Fruit fly (Drosophila melanogaster) whole organism, embryonic: Measurements from ENCODE around the gene pyd.

ENCODE experiments used
- Adf1 ChIP-seq: fragments of 200-800 bp; sonication (Bioruptor generic); IDR thresholded peaks from 2 replicates; pipeline ENCODE4 v1.3.6; 2022; ENCODE audit warnings: missing biosample characterization, missing genetic modification characterization
- Bteb2 ChIP-seq: fragments of 200-800 bp; sonication (Bioruptor generic); optimal IDR thresholded peaks from 2 replicates; lab custom pipeline; 2016; ENCODE audit warnings: missing biosample characterization, missing genetic modification characterization
- CG10321 ChIP-seq: fragments of 200-800 bp; sonication (Bioruptor generic); IDR thresholded peaks from 2 replicates; pipeline ENCODE4 v1.3.6; 2022; ENCODE audit warnings: missing biosample characterization, missing genetic modification characterization
- CG10959 ChIP-seq: fragments of 200-800 bp; sonication (Bioruptor generic); IDR thresholded peaks from 2 replicates; pipeline ENCODE4 v1.3.6; 2022; ENCODE audit warnings: missing biosample characterization, missing genetic modification characterization
- CG11456 ChIP-seq: fragments of 200-800 bp; sonication (Bioruptor generic); IDR thresholded peaks from 3 replicates; pipeline ENCODE4 v1.3.6; 2022; ENCODE audit warnings: missing biosample characterization, missing genetic modification characterization
- CG11723 ChIP-seq: fragments of 200-800 bp; sonication (Bioruptor generic); optimal IDR thresholded peaks from 2 replicates; lab custom pipeline; 2017; ENCODE audit warnings: missing biosample characterization, mild to moderate bottlenecking, missing genetic modification characterization
- CG12942 ChIP-seq: fragments of 200-800 bp; sonication (Bioruptor generic); optimal IDR thresholded peaks from 3 replicates; lab custom pipeline; 2016; ENCODE audit warnings: missing biosample characterization, missing genetic modification characterization
- CG1603 ChIP-seq: fragments of 200-800 bp; sonication (Bioruptor generic); optimal IDR thresholded peaks from 2 replicates; lab custom pipeline; 2019; ENCODE audit warnings: missing biosample characterization, mild to moderate bottlenecking, missing genetic modification characterization, moderate library complexity
- CG17385 ChIP-seq: fragments of 200-800 bp; sonication (Bioruptor generic); optimal IDR thresholded peaks from 3 replicates; lab custom pipeline; 2018; ENCODE audit warnings: missing biosample characterization, mild to moderate bottlenecking, missing genetic modification characterization
- CG18476 ChIP-seq: fragments of 200-800 bp; sonication (Bioruptor generic); optimal IDR thresholded peaks from 2 replicates; lab custom pipeline; 2016; ENCODE audit warnings: missing biosample characterization, mild to moderate bottlenecking, missing genetic modification characterization
- CG18619 ChIP-seq: fragments of 200-800 bp; sonication (Bioruptor generic); optimal IDR thresholded peaks from 3 replicates; lab custom pipeline; 2017; ENCODE audit warnings: missing biosample characterization, mild to moderate bottlenecking, missing genetic modification characterization
- CG30403 ChIP-seq: fragments of 200-800 bp; sonication (Bioruptor generic); optimal IDR thresholded peaks from 3 replicates; lab custom pipeline; 2016; ENCODE audit warnings: missing biosample characterization, missing genetic modification characterization
- CG34422 ChIP-seq: fragments of 200-800 bp; sonication (Bioruptor generic); IDR thresholded peaks from 3 replicates; pipeline ENCODE4 v1.3.6; 2022; ENCODE audit warnings: missing biosample characterization, missing genetic modification characterization
- CG7786 ChIP-seq: fragments of 200-800 bp; sonication (Bioruptor generic); optimal IDR thresholded peaks from 2 replicates; lab custom pipeline; 2016; ENCODE audit warnings: missing biosample characterization, missing genetic modification characterization
- CG8089 ChIP-seq: fragments of 200-800 bp; sonication (Bioruptor generic); optimal IDR thresholded peaks from 3 replicates; lab custom pipeline; 2016; ENCODE audit warnings: missing biosample characterization, missing genetic modification characterization
- Chrac-16 ChIP-seq: fragments of 200-800 bp; sonication (Bioruptor generic); optimal IDR thresholded peaks from 3 replicates; lab custom pipeline; 2016; ENCODE audit warnings: missing biosample characterization, missing genetic modification characterization
- CkIIα-i1 ChIP-seq: fragments of 200-800 bp; sonication (Bioruptor generic); IDR thresholded peaks from 2 replicates; pipeline ENCODE4 v1.3.6; 2022; ENCODE audit warnings: missing biosample characterization, missing genetic modification characterization
- CrebB ChIP-seq: fragments of 200-800 bp; sonication (Bioruptor generic); optimal IDR thresholded peaks from 3 replicates; lab custom pipeline; 2018; ENCODE audit warnings: missing biosample characterization, mild to moderate bottlenecking, missing genetic modification characterization
- Doc3 ChIP-seq: fragments of 200-800 bp; sonication (Bioruptor generic); IDR thresholded peaks from 3 replicates; pipeline ENCODE4 v1.3.6; 2022; ENCODE audit warnings: missing biosample characterization, missing genetic modification characterization; ENCODE audit not compliant: partially characterized antibody
- Gsc ChIP-seq: fragments of 200-800 bp; sonication (Bioruptor generic); IDR thresholded peaks from 2 replicates; pipeline ENCODE4 v1.3.6; 2022; ENCODE audit warnings: missing biosample characterization, missing genetic modification characterization
- H15 ChIP-seq: fragments of 200-800 bp; sonication (Bioruptor generic); IDR thresholded peaks from 3 replicates; pipeline ENCODE4 v1.3.6; 2022; ENCODE audit warnings: missing biosample characterization, missing genetic modification characterization
- HLH3B ChIP-seq: fragments of 200-800 bp; sonication (Bioruptor generic); IDR thresholded peaks from 2 replicates; pipeline ENCODE4 v1.3.6; 2022; ENCODE audit warnings: missing biosample characterization, missing genetic modification characterization
- Hsf ChIP-seq: fragments of 200-800 bp; sonication (Bioruptor generic); optimal IDR thresholded peaks from 3 replicates; lab custom pipeline; 2016; ENCODE audit warnings: missing biosample characterization, missing genetic modification characterization
- Lim3 ChIP-seq: fragments of 200-800 bp; sonication (Bioruptor generic); IDR thresholded peaks from 2 replicates; pipeline ENCODE4 v1.3.6; 2022; ENCODE audit warnings: missing biosample characterization, missing genetic modification characterization
- Lpt ChIP-seq: fragments of >200 bp; optimal IDR thresholded peaks from 2 replicates; lab custom pipeline; 2018; ENCODE audit warnings: missing biosample characterization, missing genetic modification characterization
- Pdp1 ChIP-seq, 2 experiments: fragments of 200-800 bp; sonication (Bioruptor generic); optimal IDR thresholded peaks; 3 replicates each; lab custom pipeline; 2016; ENCODE audit warnings: missing biosample characterization in 2 of 2, missing genetic modification characterization in 2 of 2, mild to moderate bottlenecking in 1 of 2, moderate library complexity in 1 of 2
- Six4 ChIP-seq: fragments of 200-800 bp; sonication (Bioruptor generic); optimal IDR thresholded peaks from 2 replicates; lab custom pipeline; 2016; ENCODE audit warnings: missing biosample characterization, missing genetic modification characterization
- Stat92E ChIP-seq, 3 experiments: fragments of >200 bp in 2 of 3; fragments of 200-800 bp in 1 of 3; sonication (Bioruptor generic) in 1 of 3; optimal IDR thresholded peaks; 2 replicates each; lab custom pipeline; 2017 to 2019; ENCODE audit warnings: missing biosample characterization in 3 of 3, missing genetic modification characterization in 3 of 3, mild to moderate bottlenecking in 1 of 3, moderate library complexity in 1 of 3
- al ChIP-seq: fragments of 200-800 bp; sonication (Bioruptor generic); IDR thresholded peaks from 2 replicates; pipeline ENCODE4 v1.3.6; 2022; ENCODE audit warnings: missing biosample characterization, missing genetic modification characterization
- bcd ChIP-seq: fragments of 200-800 bp; sonication (Bioruptor generic); optimal IDR thresholded peaks from 2 replicates; lab custom pipeline; 2017; ENCODE audit warnings: missing biosample characterization, mild to moderate bottlenecking, missing genetic modification characterization
- bowl ChIP-seq: fragments of 200-800 bp; sonication (Bioruptor generic); IDR thresholded peaks from 2 replicates; pipeline ENCODE4 v1.3.6; 2022; ENCODE audit warnings: missing biosample characterization, missing genetic modification characterization
- chn ChIP-seq: fragments of 200-800 bp; sonication (Bioruptor generic); optimal IDR thresholded peaks from 2 replicates; lab custom pipeline; 2016; ENCODE audit warnings: missing biosample characterization, missing genetic modification characterization
- ci ChIP-seq: fragments of 200-800 bp; sonication (Bioruptor generic); IDR thresholded peaks from 3 replicates; pipeline ENCODE4 v1.3.6; 2022; ENCODE audit warnings: missing biosample characterization, missing genetic modification characterization
- croc ChIP-seq: fragments of 200-800 bp; sonication (Bioruptor generic); conservative IDR thresholded peaks from 3 replicates; pipeline ENCODE4 v1.3.6; 2022; ENCODE audit warnings: missing biosample characterization, missing genetic modification characterization
- dmrt99B ChIP-seq: fragments of 200-800 bp; sonication (Bioruptor generic); optimal IDR thresholded peaks from 2 replicates; lab custom pipeline; 2018; ENCODE audit warnings: missing biosample characterization, mild to moderate bottlenecking, missing genetic modification characterization, moderate library complexity
- ems ChIP-seq: fragments of 200-800 bp; sonication (Bioruptor generic); optimal IDR thresholded peaks from 3 replicates; lab custom pipeline; 2016; ENCODE audit warnings: missing biosample characterization, missing genetic modification characterization
- en ChIP-seq: fragments of 200-800 bp; sonication (Bioruptor generic); optimal IDR thresholded peaks from 2 replicates; lab custom pipeline; 2016; ENCODE audit warnings: missing biosample characterization, missing genetic modification characterization
- eve ChIP-seq, 2 experiments: fragments of >200 bp; optimal IDR thresholded peaks; 2 replicates each; lab custom pipeline; 2017; ENCODE audit warnings: missing biosample characterization in 2 of 2, missing genetic modification characterization in 2 of 2
- eyg ChIP-seq: fragments of 200-800 bp; sonication (Bioruptor generic); optimal IDR thresholded peaks from 3 replicates; lab custom pipeline; 2016; ENCODE audit warnings: missing biosample characterization, missing genetic modification characterization
- lilli ChIP-seq: fragments of 200-800 bp; sonication (Bioruptor generic); optimal IDR thresholded peaks from 3 replicates; lab custom pipeline; 2016; ENCODE audit warnings: missing biosample characterization, missing genetic modification characterization
- lola ChIP-seq, 3 experiments: fragments of >200 bp in 2 of 3; fragments of 200-800 bp in 1 of 3; sonication (Bioruptor generic) in 1 of 3; optimal IDR thresholded peaks; 2 replicates each; lab custom pipeline; 2017 to 2019; ENCODE audit warnings: missing biosample characterization in 3 of 3, missing genetic modification characterization in 3 of 3, mild to moderate bottlenecking in 1 of 3, moderate library complexity in 1 of 3
- oc ChIP-seq: fragments of 200-800 bp; sonication (Bioruptor generic); optimal IDR thresholded peaks from 2 replicates; lab custom pipeline; 2018; ENCODE audit warnings: missing biosample characterization, mild to moderate bottlenecking, missing genetic modification characterization, moderate library complexity
- pb ChIP-seq: fragments of 200-800 bp; sonication (Bioruptor generic); optimal IDR thresholded peaks from 3 replicates; lab custom pipeline; 2016; ENCODE audit warnings: missing biosample characterization, missing genetic modification characterization
- pum ChIP-seq: fragments of 200-800 bp; sonication (Bioruptor generic); optimal IDR thresholded peaks from 2 replicates; lab custom pipeline; 2016; ENCODE audit warnings: missing biosample characterization, missing genetic modification characterization
- repo ChIP-seq: fragments of 200-800 bp; sonication (Bioruptor generic); optimal IDR thresholded peaks from 2 replicates; lab custom pipeline; 2016; ENCODE audit warnings: missing biosample characterization, missing genetic modification characterization
- sd ChIP-seq: fragments of 200-800 bp; sonication (Bioruptor generic); optimal IDR thresholded peaks from 3 replicates; lab custom pipeline; 2018; ENCODE audit warnings: missing biosample characterization, mild to moderate bottlenecking, missing genetic modification characterization, moderate library complexity
- ssp ChIP-seq: fragments of 200-800 bp; sonication (Bioruptor generic); IDR thresholded peaks from 2 replicates; pipeline ENCODE4 v1.3.6; 2022; ENCODE audit warnings: missing biosample characterization, missing genetic modification characterization
- tio ChIP-seq: fragments of 200-800 bp; sonication (Bioruptor generic); optimal IDR thresholded peaks from 2 replicates; lab custom pipeline; 2017; ENCODE audit warnings: missing biosample characterization, missing genetic modification characterization, inconsistent platforms
- trh ChIP-seq: fragments of 200-800 bp; sonication (Bioruptor generic); optimal IDR thresholded peaks from 2 replicates; lab custom pipeline; 2016; ENCODE audit warnings: missing biosample characterization, missing genetic modification characterization
- twi ChIP-seq: fragments of 200-800 bp; optimal IDR thresholded peaks from 2 replicates; lab custom pipeline; 2019; ENCODE audit warnings: missing biosample characterization, mild to moderate bottlenecking, missing genetic modification characterization, moderate library complexity
- zen ChIP-seq: fragments of 200-800 bp; sonication (Bioruptor generic); optimal IDR thresholded peaks from 3 replicates; lab custom pipeline; 2018; ENCODE audit warnings: missing biosample characterization, mild to moderate bottlenecking, missing genetic modification characterization, moderate library complexity
- zfh1 ChIP-seq: fragments of 200-800 bp; sonication (Bioruptor generic); IDR thresholded peaks from 3 replicates; pipeline ENCODE4 v1.3.6; 2022; ENCODE audit warnings: missing biosample characterization, missing genetic modification characterization

Gene pyd

DNA sequence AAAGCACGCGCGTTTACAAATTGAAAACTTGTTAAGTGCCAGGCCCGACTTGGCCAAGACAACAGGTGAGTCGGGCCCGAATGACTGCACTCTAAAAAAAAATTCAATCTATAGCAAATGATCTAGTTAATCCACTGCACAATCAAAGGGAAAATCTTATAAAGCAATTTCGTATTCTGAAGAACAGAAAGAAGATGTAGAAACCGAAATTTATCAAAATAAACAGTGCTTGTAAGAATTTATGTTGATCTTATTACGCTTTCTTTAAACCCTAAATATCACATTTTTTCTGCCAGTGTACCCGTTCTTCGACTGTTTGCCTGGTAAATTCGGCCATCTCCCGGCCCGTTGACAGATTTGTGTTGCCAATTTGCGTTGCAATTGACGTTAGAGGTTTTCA is 35.0 kb downstream of the pyd start (continued):
- TF ChIP-seq CG34422 (GFP tag; lab: Robert Waterston, UW) (no peak; the same call in 2 of the 3 replicates), Stat92E (GFP tag; optimal IDR thresholded peaks at IDR 0.05; lab: Kevin White, UChicago) (no peak), CG1603 (tag; lab: Kevin White, UChicago) (peak; percentile 63), CrebB (tag; lab: Kevin White, UChicago) (peak; percentile 47), Hsf (GFP tag; lab: Kevin White, UChicago) (peak; percentile 53), HLH3B (GFP tag; lab: Robert Waterston, UW) (peak; percentile 48), zen (tag; lab: Kevin White, UChicago) (peak; percentile 25), lilli (GFP tag; lab: Kevin White, UChicago) (peak; percentile 72), zfh1 (GFP tag; lab: Robert Waterston, UW) (peak; percentile 52; the same call in 2 of the 3 replicates), CG7786 (GFP tag; lab: Kevin White, UChicago) (peak; percentile 71), CG10321 (no peak), CG18476 (GFP tag; lab: Kevin White, UChicago) (peak; percentile 58), CG8089 (GFP tag; lab: Kevin White, UChicago) (peak; percentile 29), bcd (GFP tag; lab: Kevin White, UChicago) (peak; percentile 62), croc (peak; percentile 40; the same call in 2 of the 3 replicates), CG18619 (GFP tag; lab: Kevin White, UChicago) (peak; percentile 57), Chrac-16 (GFP tag; lab: Kevin White, UChicago) (peak; percentile 50), trh (GFP tag; lab: Kevin White, UChicago) (no peak), CG10959 (GFP tag; lab: Robert Waterston, UW) (no peak), pb (peak; percentile 56), ems (GFP tag; lab: Kevin White, UChicago) (peak; percentile 60), repo (GFP tag; lab: Kevin White, UChicago) (peak; percentile 31), en (GFP tag; lab: Kevin White, UChicago) (peak; percentile 31), dmrt99B (tag; lab: Kevin White, UChicago) (peak; percentile 77), CG17385 (peak; percentile 77), tio (GFP tag; lab: Kevin White, UChicago) (peak; percentile 48), eve (GFP tag; optimal IDR thresholded peaks at IDR 0.05; lab: Kevin White, UChicago) (peak in 1 of 2 experiments; percentile 80), lola (GFP tag; optimal IDR thresholded peaks at IDR 0.05; lab: Kevin White, UChicago) (peak in 1 of 3 experiments; percentile 59), twi (tag; lab: Kevin White, UChicago) (peak; percentile 12), ssp (GFP tag; lab: Robert Waterston, UW) (no peak), CG30403 (GFP tag; lab: Kevin White, UChicago) (peak; percentile 78), eyg (GFP tag; lab: Kevin White, UChicago) (peak; percentile 3), H15 (GFP tag; lab: Robert Waterston, UW) (0 out of 3 replicates have a peak, but pooled peaks have one; percentile 45), Lim3 (GFP tag; lab: Robert Waterston, UW) (no peak), Lpt (GFP tag; lab: Kevin White, UChicago) (no peak), sd (tag; lab: Kevin White, UChicago) (peak; percentile 41), Pdp1 (GFP tag; optimal IDR thresholded peaks at IDR 0.05; lab: Kevin White, UChicago) (peak; percentile 50 to 56), pum (GFP tag; lab: Kevin White, UChicago) (peak; percentile 61), CG11456 (GFP tag; lab: Robert Waterston, UW) (no peak), bowl (GFP tag; lab: Robert Waterston, UW) (peak; percentile 51; the same call in 1 of the 2 replicates), al (GFP tag; lab: Robert Waterston, UW) (peak; percentile 56), Doc3 (GFP tag; lab: Robert Waterston, UW) (no peak), ci (peak; percentile 74; the same call in 2 of the 3 replicates), oc (tag; lab: Kevin White, UChicago) (peak; percentile 12), Gsc (GFP tag; lab: Robert Waterston, UW) (no peak), Adf1 (GFP tag; lab: Robert Waterston, UW) (no peak), CG12942 (GFP tag; lab: Kevin White, UChicago) (peak; percentile 42), chn (peak; percentile 50), Six4 (GFP tag; lab: Kevin White, UChicago) (peak; percentile 56), CG11723 (no peak), CkIIα-i1 (GFP tag; lab: Robert Waterston, UW) (no peak), Bteb2 (GFP tag; lab: Kevin White, UChicago) (peak; percentile 54)
